Worm (Caenorhabditis elegans): ENCODE results near the gene clec-202.
A peak's percentile ranks its signal among the peaks of the same experiment; 100 is the strongest.

clec-202 gene

DNA sequence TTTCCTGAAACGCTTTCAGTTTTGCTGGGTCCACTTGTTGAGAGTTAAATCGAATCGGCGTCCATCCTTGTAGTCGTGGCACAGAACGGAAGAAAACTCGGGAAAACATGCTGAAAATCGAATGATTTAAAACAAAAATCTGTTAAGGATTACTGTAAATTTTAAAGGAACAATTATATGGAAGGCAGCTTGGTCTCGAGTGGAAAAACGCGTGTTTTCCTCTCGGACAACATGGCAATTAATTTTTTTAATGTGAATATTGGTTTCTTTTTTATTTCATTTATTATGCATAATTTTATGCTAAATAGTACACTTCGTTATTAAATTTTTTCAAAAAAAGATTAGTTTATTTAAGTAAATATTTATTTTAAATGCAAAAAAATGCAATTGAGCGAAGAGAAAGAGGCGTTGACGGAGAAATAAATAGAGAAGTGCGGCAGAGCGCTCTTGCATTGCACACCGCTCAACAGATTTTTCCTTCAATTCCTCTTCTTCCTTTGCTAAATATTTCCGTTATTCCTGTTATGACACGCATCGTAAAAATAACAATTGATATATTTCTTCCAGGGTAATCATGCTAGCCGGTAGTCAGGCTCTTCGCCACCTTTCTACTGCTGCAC, 18.9 kb downstream of the clec-202 start, which contains the start of the genes C30H6.9 and dlat-2 (continued):
- TF ChIP-seq unc-62 (GFP tag; optimal IDR thresholded peaks at IDR 0.05 in 1 of 2) = no peak
- no peak for TF ChIP-seq unc-62 (tag; optimal IDR thresholded peaks at IDR 0.05)
- TF ChIP-seq spr-1 (tag; optimal IDR thresholded peaks at IDR 0.05) = no peak
- TF ChIP-seq nhr-41 (GFP tag; IDR thresholded peaks at IDR 0.05) = no peak
- peak; percentile 85 for TF ChIP-seq lin-38 (GFP tag; IDR thresholded peaks at IDR 0.05)
- TF ChIP-seq snpc-1.2 (GFP tag; IDR thresholded peaks at IDR 0.05) = peak; percentile 71
- no peak for TF ChIP-seq F26F4.8 (GFP tag; conservative IDR thresholded peaks at IDR 0.05)
- no peak for TF ChIP-seq daf-16 (GFP tag; optimal IDR thresholded peaks at IDR 0.05)
- TF ChIP-seq daf-16 (tag; optimal IDR thresholded peaks at IDR 0.05) = peak; percentile 48
- TF ChIP-seq zip-11 (GFP tag; IDR thresholded peaks at IDR 0.05) = no peak
- no peak for TF ChIP-seq T20F7.1 (GFP tag; optimal IDR thresholded peaks at IDR 0.05)
- TF ChIP-seq pha-4 (GFP tag; IDR thresholded peaks at IDR 0.05) = no peak
- TF ChIP-seq pha-4 (tag; optimal IDR thresholded peaks at IDR 0.05) = peak; percentile 40

DNA sequence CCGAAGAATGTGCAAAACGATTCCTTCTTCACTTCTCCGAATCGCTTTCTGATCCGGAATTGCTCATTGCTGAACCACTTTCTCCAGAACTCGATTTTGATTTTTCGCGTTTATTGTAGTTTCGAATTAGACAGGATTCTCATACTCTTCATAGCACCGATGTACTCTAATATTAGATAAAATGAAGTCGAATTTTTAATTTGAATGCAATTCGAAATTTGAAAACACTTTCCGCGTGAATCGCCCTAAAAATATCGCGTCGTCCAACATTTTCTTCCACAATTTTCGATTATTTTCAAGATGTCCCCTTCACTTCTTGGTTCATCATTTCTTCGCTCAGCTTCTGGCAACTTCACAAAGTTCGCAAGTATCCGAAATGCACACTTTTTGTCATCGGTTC, 20.8 kb downstream of the clec-202 start, which contains the start of gene C30H6.8:
Gene C30H6.8 (plus strand): TSS at position 301 of the 400 bp plus-strand sequence.
- TF ChIP-seq unc-62 (GFP tag; optimal IDR thresholded peaks at IDR 0.05 in 1 of 2) (peak in 1 of 2 experiments; percentile 80), unc-62 (tag; optimal IDR thresholded peaks at IDR 0.05) (no peak), Y5F2A.4 (GFP tag; optimal IDR thresholded peaks at IDR 0.05) (no peak)

DNA sequence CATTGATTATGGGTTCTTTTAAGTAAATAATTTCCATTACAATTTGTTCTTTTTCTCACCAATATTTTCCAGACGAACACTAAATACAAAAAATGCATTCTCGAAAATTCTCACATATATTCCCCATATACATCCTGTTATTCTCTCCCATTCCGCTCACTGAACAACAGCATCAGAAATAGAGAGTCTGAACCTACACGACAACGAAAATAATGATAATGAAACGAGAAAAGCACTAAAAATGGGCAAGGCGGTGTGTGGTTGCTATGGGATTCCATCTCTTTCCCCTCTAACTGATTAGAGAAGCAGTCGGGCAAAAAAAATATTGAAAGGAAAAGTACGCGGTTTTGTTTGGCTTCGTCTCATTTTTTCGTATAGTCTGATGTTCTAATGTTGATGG, 21.8 kb downstream of the clec-202 start, which contains the start of gene C30H6.12:
Gene C30H6.12 (plus strand): TSS at position 301 of the 400 bp plus-strand sequence.
- no peak for TF ChIP-seq cey-2 (tag; optimal IDR thresholded peaks at IDR 0.05; ENCODE audit: borderline replicate concordance, insufficient read depth)
- peak in 1 of 2 experiments; percentile 40 for TF ChIP-seq unc-62 (GFP tag; optimal IDR thresholded peaks at IDR 0.05 in 1 of 2)
- TF ChIP-seq unc-62 (tag; optimal IDR thresholded peaks at IDR 0.05) = no peak
- no peak for TF ChIP-seq R02D3.7 (tag; optimal IDR thresholded peaks at IDR 0.05)
- no peak for TF ChIP-seq ceh-28 (tag; optimal IDR thresholded peaks at IDR 0.05)
- no peak for TF ChIP-seq mes-2 (tag; optimal IDR thresholded peaks at IDR 0.05; ENCODE audit: poor library complexity, severe bottlenecking)

DNA sequence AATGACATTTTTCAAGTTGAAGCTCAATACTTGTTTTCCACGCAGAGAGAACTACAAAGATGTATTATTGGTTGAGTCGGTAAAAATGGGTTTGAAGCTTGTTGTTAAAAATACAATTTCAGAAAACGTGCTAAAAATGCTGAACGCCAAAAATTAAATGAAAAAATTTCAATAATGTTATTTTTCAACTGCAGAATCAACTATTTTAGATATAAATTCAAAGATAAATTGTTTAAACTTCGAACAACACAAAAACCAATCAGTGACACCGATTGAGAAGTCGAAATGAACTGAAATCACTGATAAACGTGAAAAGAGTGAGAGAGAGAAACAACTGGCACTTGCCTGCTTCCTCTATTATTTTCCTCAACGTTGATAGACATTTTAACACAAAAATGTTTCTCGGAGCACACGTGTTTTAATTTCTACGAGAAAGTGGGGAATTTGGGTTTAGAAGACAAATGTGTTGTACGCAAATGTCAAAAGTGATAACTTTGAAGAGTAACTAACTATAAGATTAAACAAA, 26.3 kb downstream of the clec-202 start, which contains the start of gene T02D1.8:
Gene T02D1.8 (minus strand): TSS at position 51 of the 526 bp plus-strand sequence.
- TF ChIP-seq fos-1 (tag; optimal IDR thresholded peaks at IDR 0.05) (no peak), dmd-6 (GFP tag; IDR thresholded peaks at IDR 0.05) (peak; percentile 75), zag-1 (tag; optimal IDR thresholded peaks at IDR 0.05) (no peak), mxl-3 (GFP tag; optimal IDR thresholded peaks at IDR 0.05) (peak; percentile 74), tag-97 (GFP tag; IDR thresholded peaks at IDR 0.05) (no peak), daf-16 (GFP tag; optimal IDR thresholded peaks at IDR 0.05) (no peak), daf-16 (tag; optimal IDR thresholded peaks at IDR 0.05) (peak; percentile 60), pqm-1 (tag; optimal IDR thresholded peaks at IDR 0.05) (peak; percentile 78), hlh-30 (tag; optimal IDR thresholded peaks at IDR 0.05; ENCODE audit: insufficient read depth) (no peak), spr-1 (tag; optimal IDR thresholded peaks at IDR 0.05) (no peak), nhr-102 (tag; optimal IDR thresholded peaks at IDR 0.05) (no peak), fkh-10 (GFP tag; optimal IDR thresholded peaks at IDR 0.05) (no peak), madf-5 (GFP tag; IDR thresholded peaks at IDR 0.05) (no peak), pha-4 (GFP tag; IDR thresholded peaks at IDR 0.05) (no peak), pha-4 (tag; optimal IDR thresholded peaks at IDR 0.05) (no peak), php-3 (GFP tag; IDR thresholded peaks at IDR 0.05) (no peak), nhr-28 (tag; optimal IDR thresholded peaks at IDR 0.05) (peak; percentile 64)

DNA sequence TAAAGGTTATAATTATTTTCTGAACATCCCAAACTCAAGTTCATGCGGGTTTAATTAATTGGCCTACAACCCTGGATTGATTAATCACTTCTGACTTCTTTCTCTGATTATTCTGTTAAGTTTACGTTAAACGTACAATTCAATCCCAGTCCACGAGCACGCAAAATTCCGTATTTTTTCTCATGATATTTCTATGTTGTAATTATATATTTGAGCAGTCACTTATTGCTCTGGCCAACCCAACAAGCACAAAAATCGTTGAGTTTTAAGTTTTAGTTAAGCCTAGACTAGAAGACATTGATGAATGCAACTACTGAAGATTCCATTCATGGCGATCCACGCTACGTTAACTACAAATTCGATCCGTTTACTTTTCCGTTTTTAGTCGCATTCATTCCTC, 34.7 kb downstream of the clec-202 start, which contains the start of gene sru-15:
Gene sru-15 (plus strand): TSS at position 301 of the 400 bp plus-strand sequence.
- TF ChIP-seq T26A8.4 (GFP tag; IDR thresholded peaks at IDR 0.05) (no peak), ceh-44 (GFP tag; IDR thresholded peaks at IDR 0.05) (no peak), mes-2 (tag; optimal IDR thresholded peaks at IDR 0.05; ENCODE audit: poor library complexity, severe bottlenecking) (no peak), hlh-30 (tag; optimal IDR thresholded peaks at IDR 0.05; ENCODE audit: insufficient read depth) (no peak), nhr-10 (tag; optimal IDR thresholded peaks at IDR 0.05) (no peak), lin-1 (GFP tag; IDR thresholded peaks at IDR 0.05) (no peak), spr-3 (GFP tag; optimal IDR thresholded peaks at IDR 0.05) (no peak), nhr-77 (tag; optimal IDR thresholded peaks at IDR 0.05) (no peak), sdz-12 (GFP tag; optimal IDR thresholded peaks at IDR 0.05) (no peak), lir-3 (tag; optimal IDR thresholded peaks at IDR 0.05) (no peak), mep-1 (tag; optimal IDR thresholded peaks at IDR 0.05) (no peak), Y75B8A.6 (GFP tag; IDR thresholded peaks at IDR 0.05) (no peak), nhr-41 (GFP tag; IDR thresholded peaks at IDR 0.05) (no peak), unc-39 (tag; optimal IDR thresholded peaks at IDR 0.05) (no peak), lsy-2 (tag; optimal IDR thresholded peaks at IDR 0.05) (no peak)
